Worm (Caenorhabditis elegans) whole organism, L3 larva: ENCODE measurements around the gene tmed-13.

ENCODE experiments used
- ama-1 ChIP-seq: fragments of 150-350 bp; optimal IDR thresholded peaks from 2 replicates; lab custom pipeline; 2018
- ceh-28 ChIP-seq: fragments of 150-350 bp; optimal IDR thresholded peaks from 2 replicates; lab custom pipeline; 2014; ENCODE audit warnings: missing biosample characterization, missing genetic modification reagents, missing genetic modification characterization
- egl-27 ChIP-seq: sonication (generic microtip); optimal IDR thresholded peaks from 4 replicates; lab custom pipeline; 2017; ENCODE audit warnings: missing biosample characterization, missing genetic modification reagents, missing genetic modification characterization
- egl-5 ChIP-seq: fragments of 150-350 bp; optimal IDR thresholded peaks from 2 replicates; lab custom pipeline; 2017; ENCODE audit warnings: missing biosample characterization, missing genetic modification reagents, missing genetic modification characterization, inconsistent platforms
- elt-1 ChIP-seq: fragments of 150-350 bp; optimal IDR thresholded peaks from 2 replicates; lab custom pipeline; 2014; ENCODE audit warnings: missing biosample characterization, missing genetic modification characterization
- elt-2 ChIP-seq: sonication (generic microtip); optimal IDR thresholded peaks from 2 replicates; lab custom pipeline; 2016; ENCODE audit warnings: missing genetic modification reagents, mild to moderate bottlenecking, missing genetic modification characterization, missing compliant biosample characterization
- elt-3 ChIP-seq, 3 experiments: fragments of 150-350 bp in 1 of 3; sonication (generic microtip) in 2 of 3; optimal IDR thresholded peaks; 2 replicates in 2 of 3; 4 replicates in 1 of 3; lab custom pipeline; 2014 to 2017; ENCODE audit warnings: missing biosample characterization in 3 of 3, missing genetic modification characterization in 3 of 3
- fkh-10 ChIP-seq: sonication (generic microtip); optimal IDR thresholded peaks from 2 replicates; lab custom pipeline; 2017; ENCODE audit warnings: missing biosample characterization, missing genetic modification reagents, missing genetic modification characterization
- fos-1 ChIP-seq: fragments of 150-350 bp; optimal IDR thresholded peaks from 2 replicates; lab custom pipeline; 2014; ENCODE audit warnings: missing biosample characterization, missing genetic modification characterization
- hmg-11 ChIP-seq: sonication (generic microtip); optimal IDR thresholded peaks from 2 replicates; lab custom pipeline; 2016; ENCODE audit warnings: missing genetic modification characterization, missing compliant biosample characterization
- jun-1 ChIP-seq: fragments of 150-350 bp; optimal IDR thresholded peaks from 2 replicates; lab custom pipeline; 2014; ENCODE audit warnings: missing biosample characterization, missing genetic modification reagents, missing genetic modification characterization
- lin-15B ChIP-seq: fragments of 150-350 bp; optimal IDR thresholded peaks from 2 replicates; lab custom pipeline; 2014; ENCODE audit warnings: missing biosample characterization, missing genetic modification characterization
- lin-39 ChIP-seq: fragments of 150-350 bp; optimal IDR thresholded peaks from 2 replicates; lab custom pipeline; 2018; ENCODE audit warnings: missing biosample characterization, missing genetic modification reagents, missing genetic modification characterization
- lsy-12 ChIP-seq: sonication (generic microtip); optimal IDR thresholded peaks from 2 replicates; lab custom pipeline; 2016; ENCODE audit warnings: mild to moderate bottlenecking, missing genetic modification characterization, missing compliant biosample characterization
- mdl-1 ChIP-seq: fragments of 150-350 bp; optimal IDR thresholded peaks from 2 replicates; lab custom pipeline; 2014; ENCODE audit warnings: missing biosample characterization, missing genetic modification characterization
- nfya-1 ChIP-seq: sonication (generic microtip); optimal IDR thresholded peaks from 2 replicates; lab custom pipeline; 2017; ENCODE audit warnings: missing genetic modification characterization, mild to moderate bottlenecking, missing compliant biosample characterization, antibody characterized with exemption, moderate library complexity; ENCODE audit not compliant: insufficient read depth
- nhr-11 ChIP-seq: fragments of 150-350 bp; optimal IDR thresholded peaks from 2 replicates; lab custom pipeline; 2014; ENCODE audit warnings: missing biosample characterization, missing genetic modification characterization
- nhr-12 ChIP-seq: fragments of 150-350 bp; optimal IDR thresholded peaks from 2 replicates; lab custom pipeline; 2014; ENCODE audit warnings: missing biosample characterization, missing genetic modification characterization
- nhr-23 ChIP-seq: fragments of 150-350 bp; optimal IDR thresholded peaks from 2 replicates; lab custom pipeline; 2014; ENCODE audit warnings: missing biosample characterization, missing genetic modification reagents, missing genetic modification characterization
- nhr-25 ChIP-seq: sonication (generic microtip); optimal IDR thresholded peaks from 2 replicates; lab custom pipeline; 2017; ENCODE audit warnings: missing biosample characterization, missing genetic modification characterization
- nhr-28 ChIP-seq: fragments of 150-350 bp; optimal IDR thresholded peaks from 2 replicates; lab custom pipeline; 2014; ENCODE audit warnings: missing biosample characterization, missing genetic modification characterization
- nhr-43 ChIP-seq: sonication (generic microtip); optimal IDR thresholded peaks from 2 replicates; lab custom pipeline; 2016; ENCODE audit warnings: mild to moderate bottlenecking, missing genetic modification characterization, missing compliant biosample characterization; ENCODE audit not compliant: poor library complexity, severe bottlenecking
- nhr-67 ChIP-seq: fragments of 150-350 bp; optimal IDR thresholded peaks from 2 replicates; lab custom pipeline; 2014; ENCODE audit warnings: missing biosample characterization, missing genetic modification characterization
- nhr-76 ChIP-seq: fragments of 150-350 bp; sonication (generic microtip); optimal IDR thresholded peaks from 5 replicates; lab custom pipeline; 2014; ENCODE audit warnings: missing biosample characterization, missing genetic modification characterization
- nhr-77 ChIP-seq: fragments of 150-350 bp; optimal IDR thresholded peaks from 2 replicates; lab custom pipeline; 2014; ENCODE audit warnings: missing biosample characterization, missing genetic modification characterization
- pha-4 ChIP-seq: fragments of 150-350 bp; optimal IDR thresholded peaks from 2 replicates; lab custom pipeline; 2014; ENCODE audit warnings: missing biosample characterization, missing genetic modification reagents, missing genetic modification characterization
- pqm-1 ChIP-seq: fragments of 150-350 bp; optimal IDR thresholded peaks from 2 replicates; lab custom pipeline; 2017; ENCODE audit warnings: missing biosample characterization, missing genetic modification characterization, inconsistent platforms
- sea-2 ChIP-seq: fragments of 150-350 bp; sonication (generic microtip); optimal IDR thresholded peaks from 4 replicates; lab custom pipeline; 2014; ENCODE audit warnings: missing biosample characterization, missing genetic modification reagents, missing genetic modification characterization
- skn-1 ChIP-seq: fragments of 150-350 bp; optimal IDR thresholded peaks from 2 replicates; lab custom pipeline; 2014; ENCODE audit warnings: missing biosample characterization, missing genetic modification characterization
- snpc-4 ChIP-seq: fragments of 150-350 bp; optimal IDR thresholded peaks from 2 replicates; lab custom pipeline; 2014; ENCODE audit warnings: missing biosample characterization, missing genetic modification characterization
- tbx-2 ChIP-seq: sonication (generic microtip); optimal IDR thresholded peaks from 2 replicates; lab custom pipeline; 2016; ENCODE audit warnings: mild to moderate bottlenecking, missing genetic modification characterization, missing compliant biosample characterization
- unc-39 ChIP-seq: sonication (generic microtip); optimal IDR thresholded peaks from 4 replicates; lab custom pipeline; 2017; ENCODE audit warnings: missing biosample characterization, missing genetic modification characterization
- unc-62 ChIP-seq: fragments of 150-350 bp; sonication (generic microtip); optimal IDR thresholded peaks from 4 replicates; lab custom pipeline; 2014; ENCODE audit warnings: missing biosample characterization, missing genetic modification reagents, missing genetic modification characterization
- ztf-4 ChIP-seq: fragments of 150-350 bp; optimal IDR thresholded peaks from 2 replicates; lab custom pipeline; 2014; ENCODE audit warnings: missing biosample characterization, missing genetic modification characterization

Gene tmed-13

DNA sequence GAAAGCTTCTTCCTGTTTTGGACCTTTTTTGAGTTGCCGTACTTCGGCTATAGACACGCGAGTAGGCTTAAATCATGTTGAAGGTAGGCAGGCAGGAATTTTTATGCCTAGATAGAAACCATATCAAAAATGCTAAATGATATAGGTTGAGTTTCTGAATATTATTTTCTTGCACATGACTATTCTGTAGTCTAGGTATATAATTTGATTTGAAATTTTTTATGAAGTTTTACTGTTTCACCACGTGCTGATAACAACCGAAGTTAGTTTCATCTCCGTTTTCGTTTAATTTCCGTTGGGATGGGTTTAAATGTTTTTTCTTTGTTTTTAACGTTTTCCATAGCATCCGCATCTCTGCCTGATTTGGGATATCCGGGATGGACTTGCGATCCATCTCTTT is 15.9 kb upstream of the tmed-13 start, which contains the start of gene Y73B6BL.37:
Y73B6BL.37 (plus strand) TSS at position 301 of the 400 bp plus-strand sequence.
- TF ChIP-seq ztf-4 (tag; lab: Kevin White, UChicago) (no peak), nhr-77 (tag; lab: Kevin White, UChicago) (no peak), nhr-12 (tag; lab: Kevin White, UChicago) (no peak), lin-15B (tag; lab: Kevin White, UChicago) (no peak), lin-39 (tag; lab: Kevin White, UChicago) (no peak), pqm-1 (tag; lab: Kevin White, UChicago) (no peak), nhr-67 (tag; lab: Kevin White, UChicago) (no peak), skn-1 (tag; lab: Kevin White, UChicago) (no peak), nhr-28 (tag; lab: Kevin White, UChicago) (no peak)
- TF ChIP-seq, all 47 proteins: peak for 0

DNA sequence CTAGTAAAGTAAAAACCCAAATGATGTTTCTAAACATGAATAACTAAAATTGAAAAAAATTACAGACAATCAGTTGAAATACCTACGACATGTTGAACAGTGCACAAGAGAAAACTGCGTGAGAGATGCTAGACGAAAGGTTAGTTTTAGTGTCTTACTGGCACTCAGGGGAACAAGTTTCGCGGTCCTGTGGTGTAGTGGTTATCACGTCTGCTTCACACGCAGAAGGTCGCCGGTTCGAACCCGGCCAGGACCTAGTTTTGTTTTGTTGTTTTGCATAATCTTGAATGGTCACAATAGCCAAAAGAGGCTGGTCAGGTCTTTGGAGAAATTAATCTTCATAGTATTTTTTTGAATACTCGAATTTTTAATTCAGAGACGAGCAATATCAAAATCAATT is 9.8 kb upstream of the tmed-13 start:
- TF ChIP-seq nfya-1 (tag; lab: Kevin White, UChicago) (peak; percentile 23), fkh-10 (GFP tag; lab: Kevin White, UChicago) (no peak), mdl-1 (tag; lab: Kevin White, UChicago) (no peak), unc-62 (GFP tag; lab: Kevin White, UChicago) (no peak), unc-39 (no peak), ztf-4 (tag; lab: Kevin White, UChicago) (no peak), hmg-11 (tag; lab: Kevin White, UChicago) (peak; percentile 56), pqm-1 (tag; lab: Kevin White, UChicago) (peak; percentile 29), sea-2 (GFP tag; lab: Kevin White, UChicago) (no peak), lsy-12 (tag; lab: Kevin White, UChicago) (peak; percentile 44), egl-27 (peak; percentile 36), nhr-43 (peak; percentile 73), nhr-25 (tag; lab: Kevin White, UChicago) (peak; percentile 26), elt-2 (tag; lab: Kevin White, UChicago) (peak; percentile 30), jun-1 (tag; lab: Kevin White, UChicago) (no peak), nhr-67 (tag; lab: Kevin White, UChicago) (no peak), pha-4 (peak; percentile 32), elt-1 (tag; lab: Kevin White, UChicago) (no peak), nhr-11 (no peak), nhr-76 (tag; lab: Kevin White, UChicago) (no peak), ama-1 (lab: Kevin White, UChicago) (no peak)

DNA sequence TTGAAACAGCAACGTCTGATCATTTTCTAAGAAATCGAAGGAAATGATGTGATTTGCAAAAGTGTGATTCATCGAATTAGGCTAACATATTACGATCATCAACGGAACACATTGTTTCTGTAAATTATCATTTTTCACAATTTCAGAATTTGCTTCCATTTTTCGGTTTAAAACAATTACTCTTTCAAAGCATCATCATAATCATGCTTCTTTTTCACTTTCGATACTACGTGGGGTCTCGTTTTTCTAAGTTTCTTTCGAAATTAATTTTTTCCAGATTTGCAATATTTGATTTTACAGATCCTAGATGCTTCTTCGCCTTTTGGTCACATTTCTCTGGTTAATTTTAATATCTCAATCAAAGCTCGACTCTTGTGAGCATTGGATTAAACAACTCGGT is 9.0 kb upstream of the tmed-13 start, which contains the start of gene tyr-6:
tyr-6 (plus strand) TSS at position 301 of the 400 bp plus-strand sequence.
- TF ChIP-seq ztf-4 (tag; lab: Kevin White, UChicago) (no peak), fos-1 (tag; lab: Kevin White, UChicago) (no peak), ama-1 (lab: Kevin White, UChicago) (no peak), sea-2 (GFP tag; lab: Kevin White, UChicago) (no peak), elt-3 (tag; optimal IDR thresholded peaks at IDR 0.05; lab: Kevin White, UChicago) (no peak), tbx-2 (tag; lab: Kevin White, UChicago) (no peak), lin-15B (tag; lab: Kevin White, UChicago) (no peak), nhr-28 (tag; lab: Kevin White, UChicago) (no peak)

DNA sequence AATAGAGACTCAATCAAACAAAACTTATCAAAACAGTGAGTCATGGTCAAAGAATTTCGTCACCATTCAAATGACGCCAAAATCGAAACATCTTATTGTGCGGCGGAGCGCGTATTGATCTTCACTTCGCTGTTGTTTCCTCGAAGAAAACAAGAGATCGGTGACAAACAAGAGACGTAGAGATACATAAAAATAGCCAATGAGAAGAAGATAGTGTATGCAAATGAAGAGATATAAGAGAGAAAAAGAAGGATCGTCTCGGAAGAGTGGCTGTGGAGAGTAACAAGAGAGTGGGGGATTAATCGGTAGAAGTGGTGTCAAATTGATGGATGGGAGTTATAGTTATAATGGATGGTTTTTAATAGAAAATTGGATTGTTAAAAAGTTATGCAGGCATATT is 3.6 kb upstream of the tmed-13 start:
- TF ChIP-seq snpc-4 (peak; percentile 42), ceh-28 (peak; percentile 56), egl-5 (tag; lab: Kevin White, UChicago) (peak; percentile 64), lin-15B (tag; lab: Kevin White, UChicago) (peak; percentile 66), nhr-23 (tag; lab: Kevin White, UChicago) (peak; percentile 42), pha-4 (peak; percentile 59), mdl-1 (tag; lab: Kevin White, UChicago) (no peak), skn-1 (tag; lab: Kevin White, UChicago) (no peak), nhr-25 (tag; lab: Kevin White, UChicago) (peak; percentile 40), lin-39 (tag; lab: Kevin White, UChicago) (peak; percentile 24), hmg-11 (tag; lab: Kevin White, UChicago) (peak; percentile 44), fos-1 (tag; lab: Kevin White, UChicago) (no peak), nfya-1 (tag; lab: Kevin White, UChicago) (peak; percentile 67)
- TF ChIP-seq, all 47 proteins: peak for 10
